Worm (Caenorhabditis elegans): Measurements from ENCODE around the gene Y110A2AL.10.

DNA sequence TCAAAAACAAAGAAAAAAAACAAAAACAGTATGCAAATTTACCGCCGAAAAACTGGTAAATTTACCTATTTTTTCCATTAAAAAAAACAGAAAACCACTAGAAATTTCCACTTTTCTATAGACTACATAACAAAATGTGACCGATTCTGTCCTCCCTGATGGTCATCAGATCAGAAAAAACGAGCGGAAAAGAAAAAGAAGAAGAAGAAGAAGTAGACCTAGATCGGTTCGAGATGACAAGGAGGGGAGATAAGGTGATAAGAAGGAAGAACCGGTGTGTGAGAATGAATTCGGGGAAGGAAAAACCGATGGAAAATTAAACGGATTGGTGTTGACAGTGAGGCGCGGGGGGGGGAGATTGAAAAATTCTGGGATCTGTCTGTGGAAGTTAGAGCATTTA, 15.6 kb downstream of the Y110A2AL.10 start:
- no peak for TF ChIP-seq nhr-11 (tag; optimal IDR thresholded peaks at IDR 0.05)
- no peak for TF ChIP-seq nhr-25 (tag; optimal IDR thresholded peaks at IDR 0.05; ENCODE audit: borderline replicate concordance, insufficient read depth)
- no peak for TF ChIP-seq ceh-28 (tag; optimal IDR thresholded peaks at IDR 0.05)
- no peak for TF ChIP-seq nhr-237 (tag; optimal IDR thresholded peaks at IDR 0.05)

All from whole organism, L4 larva.